Fruit fly (Drosophila melanogaster): ENCODE data around the gene CG32365.
A peak's percentile ranks its signal among the peaks of the same experiment; 100 is the strongest.

CG32365 gene

dm6 chr3L:7850771-7851358 is 18.0 kb upstream of the CG32365 start (continued):
- peak; percentile 83 for TF ChIP-seq CG6689 (GFP tag; IDR thresholded peaks at IDR 0.05)
- TF ChIP-seq CG15601 (tag; optimal IDR thresholded peaks at IDR 0.05): peak; percentile 78
- peak; percentile 82 for TF ChIP-seq CG17829 (tag; optimal IDR thresholded peaks at IDR 0.05)
- TF ChIP-seq onecut (GFP tag; IDR thresholded peaks at IDR 0.05): peak; percentile 70; the same call in 1 of the 2 replicates
- peak; percentile 87 for TF ChIP-seq mam (GFP tag; optimal IDR thresholded peaks at IDR 0.05)
- peak; percentile 85; the same call in 2 of the 3 replicates for TF ChIP-seq so (GFP tag; IDR thresholded peaks at IDR 0.05)
- peak; percentile 68 for TF ChIP-seq CG31365 (tag; optimal IDR thresholded peaks at IDR 0.05)
- TF ChIP-seq fd3F (GFP tag; optimal IDR thresholded peaks at IDR 0.05): peak; percentile 77
- no peak for TF ChIP-seq pita (GFP tag; optimal IDR thresholded peaks at IDR 0.05)
- peak; percentile 84 for TF ChIP-seq zf30C (GFP tag; optimal IDR thresholded peaks at IDR 0.05)
- peak; percentile 90 for TF ChIP-seq pho (GFP tag; optimal IDR thresholded peaks at IDR 0.05)
- peak; percentile 77 for TF ChIP-seq danr (GFP tag; IDR thresholded peaks at IDR 0.05)
- peak; percentile 76 for TF ChIP-seq emc (GFP tag; optimal IDR thresholded peaks at IDR 0.05)
- peak; percentile 92 for TF ChIP-seq gem (tag; optimal IDR thresholded peaks at IDR 0.05)
- peak; percentile 84 for TF ChIP-seq Oaz (GFP tag; IDR thresholded peaks at IDR 0.05)
- peak; percentile 67 for TF ChIP-seq CG4282 (GFP tag; optimal IDR thresholded peaks at IDR 0.05)
- TF ChIP-seq run (tag; optimal IDR thresholded peaks at IDR 0.05): peak; percentile 57
- TF ChIP-seq CG7963 (GFP tag; IDR thresholded peaks at IDR 0.05; ENCODE audit: partially characterized antibody): no peak
- TF ChIP-seq CG11398 (GFP tag; optimal IDR thresholded peaks at IDR 0.05): peak; percentile 81
- TF ChIP-seq Sry-β (GFP tag; optimal IDR thresholded peaks at IDR 0.05): peak; percentile 22
- peak; percentile 89 for TF ChIP-seq Ada2b (GFP tag; IDR thresholded peaks at IDR 0.05)
- no peak; the same call in 1 of the 2 replicates for TF ChIP-seq peb (GFP tag; IDR thresholded peaks at IDR 0.05)
- TF ChIP-seq ab (GFP tag; optimal IDR thresholded peaks at IDR 0.05): no peak
- peak; percentile 93 for TF ChIP-seq sob (GFP tag; IDR thresholded peaks at IDR 0.05)
- peak; percentile 93 for TF ChIP-seq Fer3 (tag; optimal IDR thresholded peaks at IDR 0.05)
- peak; percentile 91 for TF ChIP-seq CG7839 (tag; optimal IDR thresholded peaks at IDR 0.05)
- peak; percentile 84 for TF ChIP-seq otp (GFP tag; IDR thresholded peaks at IDR 0.05)
- TF ChIP-seq Ets97D (GFP tag; optimal IDR thresholded peaks at IDR 0.05): peak; percentile 58
- peak; percentile 94 for TF ChIP-seq CG2120 (GFP tag; optimal IDR thresholded peaks at IDR 0.05)
- TF ChIP-seq CG14860 (GFP tag; IDR thresholded peaks at IDR 0.05; ENCODE audit: partially characterized antibody): no peak
- TF ChIP-seq Ptx1 (GFP tag; IDR thresholded peaks at IDR 0.05): peak; percentile 90
- TF ChIP-seq CG18011 (GFP tag; optimal IDR thresholded peaks at IDR 0.05): peak; percentile 54
- TF ChIP-seq CG17385 (GFP tag; optimal IDR thresholded peaks at IDR 0.05): peak; percentile 86
- peak; percentile 84 for TF ChIP-seq CG32772 (GFP tag; IDR thresholded peaks at IDR 0.05)
- no peak for TF ChIP-seq h (optimal IDR thresholded peaks at IDR 0.05)
- no peak for TF ChIP-seq jigr1 (GFP tag; IDR thresholded peaks at IDR 0.05)
- peak; percentile 87 for TF ChIP-seq nmo (GFP tag; optimal IDR thresholded peaks at IDR 0.05)
- no peak for TF ChIP-seq hb (GFP tag; IDR thresholded peaks at IDR 0.05; ENCODE audit: partially characterized antibody)
- TF ChIP-seq ash1 (GFP tag; optimal IDR thresholded peaks at IDR 0.05): peak; percentile 61
- peak; percentile 33 for TF ChIP-seq CG3065 (GFP tag; optimal IDR thresholded peaks at IDR 0.05)
- peak; percentile 36; the same call in 1 of the 2 replicates for TF ChIP-seq ap (GFP tag; IDR thresholded peaks at IDR 0.05)
- TF ChIP-seq Doc2 (GFP tag; IDR thresholded peaks at IDR 0.05): 0 out of 2 replicates have a peak, but pooled peaks have one; percentile 35
- TF ChIP-seq CG15514 (GFP tag; optimal IDR thresholded peaks at IDR 0.05): peak; percentile 85
- peak; percentile 97 for TF ChIP-seq CG34376 (GFP tag; optimal IDR thresholded peaks at IDR 0.05)
- TF ChIP-seq az2 (GFP tag; optimal IDR thresholded peaks at IDR 0.05): peak; percentile 80
- TF ChIP-seq slou (GFP tag; optimal IDR thresholded peaks at IDR 0.05): peak; percentile 63
- TF ChIP-seq CG14014 (GFP tag; IDR thresholded peaks at IDR 0.05): peak; percentile 84
- TF ChIP-seq E2f2 (GFP tag; IDR thresholded peaks at IDR 0.05): peak; percentile 70
- TF ChIP-seq esg (GFP tag; conservative IDR thresholded peaks at IDR 0.05): peak; percentile 76
- peak; percentile 37; the same call in 1 of the 3 replicates for TF ChIP-seq CG2199 (GFP tag; IDR thresholded peaks at IDR 0.05)
- peak; percentile 83 for TF ChIP-seq CG12104 (GFP tag; optimal IDR thresholded peaks at IDR 0.05)

All from whole organism, embryonic.